Fruit fly (Drosophila melanogaster): Measurements from ENCODE around the gene CG13855.
A peak's percentile ranks its signal among the peaks of the same experiment; 100 is the strongest.

Gene CG13855

dm6 chr3R:22381077-22381476, 24.7 kb upstream of the CG13855 start, which contains the start of gene CG43342 (continued):
- TF ChIP-seq grau (tag; optimal IDR thresholded peaks at IDR 0.05) (no peak), Six4 (GFP tag; optimal IDR thresholded peaks at IDR 0.05) (no peak), rib (GFP tag; IDR thresholded peaks at IDR 0.05) (no peak), HLHmδ (GFP tag; optimal IDR thresholded peaks at IDR 0.05) (no peak), tll (GFP tag; optimal IDR thresholded peaks at IDR 0.05) (no peak), ranshi (GFP tag; IDR thresholded peaks at IDR 0.05) (no peak), Gug (GFP tag; IDR thresholded peaks at IDR 0.05) (no peak), Sin3A (optimal IDR thresholded peaks at IDR 0.05) (no peak), croc (GFP tag; conservative IDR thresholded peaks at IDR 0.05) (no peak), CG8478 (optimal IDR thresholded peaks at IDR 0.05) (no peak), CG3726 (GFP tag; IDR thresholded peaks at IDR 0.05) (no peak), CG13424 (tag; optimal IDR thresholded peaks at IDR 0.05) (no peak), Ptx1 (GFP tag; IDR thresholded peaks at IDR 0.05) (no peak), crol (GFP tag; IDR thresholded peaks at IDR 0.05) (no peak), CG6813 (GFP tag; optimal IDR thresholded peaks at IDR 0.05) (no peak), al (GFP tag; IDR thresholded peaks at IDR 0.05) (no peak), CG6654 (GFP tag; optimal IDR thresholded peaks at IDR 0.05) (no peak), CG2129 (GFP tag; IDR thresholded peaks at IDR 0.05; ENCODE audit: partially characterized antibody) (no peak), zfh2 (GFP tag; optimal IDR thresholded peaks at IDR 0.05) (no peak), Sox100B (GFP tag; optimal IDR thresholded peaks at IDR 0.05) (no peak), CG16779 (GFP tag; IDR thresholded peaks at IDR 0.05) (no peak), nmo (GFP tag; optimal IDR thresholded peaks at IDR 0.05) (no peak), CG42726 (GFP tag; IDR thresholded peaks at IDR 0.05; ENCODE audit: partially characterized antibody) (no peak), Oaz (GFP tag; IDR thresholded peaks at IDR 0.05) (no peak), emc (GFP tag; optimal IDR thresholded peaks at IDR 0.05) (no peak), CG8281 (tag; optimal IDR thresholded peaks at IDR 0.05) (no peak), cato (GFP tag; optimal IDR thresholded peaks at IDR 0.05; ENCODE audit: borderline replicate concordance) (no peak), dan (GFP tag; IDR thresholded peaks at IDR 0.05) (no peak), toy (GFP tag; IDR thresholded peaks at IDR 0.05) (no peak), CG12769 (tag; optimal IDR thresholded peaks at IDR 0.05) (no peak), CG3281 (GFP tag; optimal IDR thresholded peaks at IDR 0.05) (no peak), hbn (GFP tag; IDR thresholded peaks at IDR 0.05; ENCODE audit: partially characterized antibody) (peak; percentile 63), pzg (GFP tag; optimal IDR thresholded peaks at IDR 0.05) (peak; percentile 40), Ets97D (GFP tag; optimal IDR thresholded peaks at IDR 0.05) (no peak), Doc3 (GFP tag; IDR thresholded peaks at IDR 0.05; ENCODE audit: partially characterized antibody) (peak; percentile 80), aop (GFP tag; IDR thresholded peaks at IDR 0.05) (no peak), bab2 (GFP tag; optimal IDR thresholded peaks at IDR 0.05) (no peak), Ada2b (GFP tag; IDR thresholded peaks at IDR 0.05) (no peak), sna (GFP tag; IDR thresholded peaks at IDR 0.05; ENCODE audit: partially characterized antibody) (peak; percentile 81), dm (GFP tag; optimal IDR thresholded peaks at IDR 0.05) (no peak), br (optimal IDR thresholded peaks at IDR 0.05) (no peak), CG10147 (GFP tag; optimal IDR thresholded peaks at IDR 0.05) (no peak), Ravus (GFP tag; IDR thresholded peaks at IDR 0.05) (no peak), CG6175 (GFP tag; IDR thresholded peaks at IDR 0.05) (no peak), Dbx (GFP tag; IDR thresholded peaks at IDR 0.05) (no peak), CG16863 (GFP tag; optimal IDR thresholded peaks at IDR 0.05) (no peak), Dfd (GFP tag; optimal IDR thresholded peaks at IDR 0.05) (no peak), az2 (GFP tag; optimal IDR thresholded peaks at IDR 0.05) (no peak), pita (GFP tag; optimal IDR thresholded peaks at IDR 0.05) (no peak), CG2199 (GFP tag; IDR thresholded peaks at IDR 0.05) (no peak), CG30020 (tag; optimal IDR thresholded peaks at IDR 0.05) (no peak), CG7745 (tag; optimal IDR thresholded peaks at IDR 0.05) (no peak), sisA (GFP tag; IDR thresholded peaks at IDR 0.05) (no peak)
